Worm (Caenorhabditis elegans): Measurements from ENCODE around the gene F59E12.8.
A peak's percentile ranks its signal among the peaks of the same experiment; 100 is the strongest.

F59E12.8 gene

DNA sequence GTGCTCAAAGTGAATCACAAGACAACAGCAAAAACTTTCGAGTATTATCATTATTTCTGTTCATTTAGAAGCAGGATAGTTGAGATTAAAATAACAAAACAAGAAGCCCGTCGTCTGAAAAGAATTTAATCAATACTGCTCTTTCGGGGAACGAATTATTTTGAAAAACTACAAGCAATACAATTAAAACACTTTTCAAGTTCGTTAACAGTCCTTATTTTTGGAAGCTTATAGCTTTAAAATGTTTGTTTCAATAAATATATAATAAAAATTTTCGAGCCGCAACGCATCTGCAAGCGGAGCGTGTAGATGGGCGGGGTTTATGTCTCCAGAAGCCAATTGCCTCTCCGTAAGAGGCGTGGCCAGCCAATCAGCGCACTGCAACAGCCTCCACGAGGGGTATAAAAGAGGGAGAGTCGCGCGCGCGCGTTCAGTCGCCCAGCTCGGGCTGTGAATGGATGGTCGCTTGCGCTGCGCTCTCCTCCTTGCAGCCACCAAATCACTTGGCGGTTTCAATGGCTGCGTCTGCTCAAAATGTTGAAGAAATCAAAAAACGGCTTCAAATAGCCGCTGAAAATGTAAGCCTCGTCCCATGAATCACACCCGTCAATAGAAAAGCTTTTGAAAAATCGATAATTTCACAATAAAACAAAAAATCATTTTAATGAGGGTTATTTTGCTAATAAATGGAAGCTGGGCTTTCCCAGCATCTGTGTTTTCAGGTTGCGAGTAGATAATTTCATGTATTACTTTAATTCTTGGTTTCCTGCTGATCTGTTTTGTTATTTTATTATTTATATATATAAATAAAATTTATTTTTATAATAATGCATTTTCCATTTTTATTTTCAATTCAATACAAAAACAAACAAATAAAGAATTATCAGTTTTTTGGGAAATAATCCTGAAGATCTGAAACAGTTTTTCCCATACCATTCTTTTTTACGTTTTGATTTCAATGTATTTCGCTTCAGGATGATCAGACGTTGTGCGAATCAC lies 24.3 kb upstream of the F59E12.8 start, which contains the start of the genes ift-43 and mdt-26 (continued):
- TF ChIP-seq B0035.1 (tag; optimal IDR thresholded peaks at IDR 0.05) = no peak
- TF ChIP-seq lin-54 (GFP tag; optimal IDR thresholded peaks at IDR 0.05) = peak; percentile 67
- no peak for TF ChIP-seq T26A5.8 (tag; optimal IDR thresholded peaks at IDR 0.05)
- TF ChIP-seq nfya-1 (tag; optimal IDR thresholded peaks at IDR 0.05; ENCODE audit: borderline replicate concordance, insufficient read depth) = no peak
- peak; percentile 83; the same call in 1 of the 2 replicates for TF ChIP-seq ceh-40 (GFP tag; IDR thresholded peaks at IDR 0.05)
- TF ChIP-seq lin-40 (tag; optimal IDR thresholded peaks at IDR 0.05) = peak; percentile 87
- TF ChIP-seq C06A6.2 (GFP tag; conservative IDR thresholded peaks at IDR 0.05) = peak; percentile 84
- TF ChIP-seq sptf-2 (GFP tag; optimal IDR thresholded peaks at IDR 0.05) = peak; percentile 98
- peak; percentile 48; the same call in 1 of the 2 replicates for TF ChIP-seq lir-1 (GFP tag; conservative IDR thresholded peaks at IDR 0.05)
- peak; percentile 85 for TF ChIP-seq mcd-1 (GFP tag; IDR thresholded peaks at IDR 0.05)
- TF ChIP-seq dox-1 (GFP tag; IDR thresholded peaks at IDR 0.05) = peak; percentile 87
- peak; percentile 76 for TF ChIP-seq tbp1 (GFP tag; optimal IDR thresholded peaks at IDR 0.05)
- peak; percentile 80 for TF ChIP-seq ceh-100 (GFP tag; IDR thresholded peaks at IDR 0.05)
- TF ChIP-seq ceh-27 (GFP tag; optimal IDR thresholded peaks at IDR 0.05) = peak; percentile 84
- TF ChIP-seq dpff-1 (tag; optimal IDR thresholded peaks at IDR 0.05) = no peak
- TF ChIP-seq athp-1 (tag; optimal IDR thresholded peaks at IDR 0.05) = no peak
- TF ChIP-seq efl-1 (GFP tag; optimal IDR thresholded peaks at IDR 0.05) = peak; percentile 44
- TF ChIP-seq madf-10 (tag; optimal IDR thresholded peaks at IDR 0.05) = peak; percentile 79
- peak; percentile 81 for TF ChIP-seq egl-44 (GFP tag; IDR thresholded peaks at IDR 0.05)
- TF ChIP-seq F57A8.1 (GFP tag; optimal IDR thresholded peaks at IDR 0.05) = peak; percentile 80
- TF ChIP-seq mes-4 (tag; optimal IDR thresholded peaks at IDR 0.05) = no peak
- TF ChIP-seq ztf-18 (tag; optimal IDR thresholded peaks at IDR 0.05) = peak; percentile 25
- TF ChIP-seq B0261.1 (tag; optimal IDR thresholded peaks at IDR 0.05) = no peak
- TF ChIP-seq nhr-27 (tag; optimal IDR thresholded peaks at IDR 0.05) = no peak
- TF ChIP-seq ztf-26 (tag; optimal IDR thresholded peaks at IDR 0.05) = peak; percentile 87
- TF ChIP-seq C17E4.6 (GFP tag; IDR thresholded peaks at IDR 0.05) = peak; percentile 53; the same call in 1 of the 2 replicates
- peak; percentile 83 for TF ChIP-seq ekl-4 (GFP tag; IDR thresholded peaks at IDR 0.05)
- no peak for TF ChIP-seq hsf-1 (GFP tag; IDR thresholded peaks at IDR 0.05)
- peak; percentile 56 for TF ChIP-seq gei-17 (GFP tag; optimal IDR thresholded peaks at IDR 0.05)
- peak; percentile 37 for TF ChIP-seq F57C9.4 (tag; optimal IDR thresholded peaks at IDR 0.05)
- peak; percentile 93 for TF ChIP-seq madf-3 (GFP tag; IDR thresholded peaks at IDR 0.05)
- TF ChIP-seq bed-1 (GFP tag; IDR thresholded peaks at IDR 0.05) = 0 out of 2 replicates have a peak, but pooled peaks have one; percentile 86
- TF ChIP-seq lin-35 (GFP tag; optimal IDR thresholded peaks at IDR 0.05) = peak in 2 of 3 experiments; percentile 0 to 60
- no peak for TF ChIP-seq fkh-3 (tag; optimal IDR thresholded peaks at IDR 0.05)
- peak; percentile 91 for TF ChIP-seq K11D2.4 (GFP tag; IDR thresholded peaks at IDR 0.05)
- 0 out of 2 replicates have a peak, but pooled peaks have one; percentile 43 for TF ChIP-seq F33H1.4 (GFP tag; IDR thresholded peaks at IDR 0.05)

DNA sequence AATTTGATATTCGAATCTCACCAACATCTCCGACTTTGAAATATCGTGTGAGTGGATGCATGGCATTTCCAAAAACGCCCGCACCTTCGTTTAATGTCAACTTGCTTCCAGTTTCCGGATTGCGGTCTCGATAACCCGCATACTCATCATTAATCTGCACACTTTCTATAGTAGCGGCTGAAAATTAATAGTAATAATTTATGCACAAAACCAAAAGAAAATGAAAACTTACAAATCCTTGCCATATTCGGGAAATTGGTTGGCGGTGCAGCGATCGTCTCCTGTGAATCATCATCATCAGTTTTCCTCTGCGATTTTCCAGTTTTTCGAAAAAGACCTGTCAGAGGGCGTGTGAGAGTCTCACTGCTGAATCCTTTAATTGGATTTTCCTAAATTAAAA lies 23.4 kb upstream of the F59E12.8 start:
- TF ChIP-seq B0019.2 (GFP tag; conservative IDR thresholded peaks at IDR 0.05) (no peak), lir-1 (GFP tag; conservative IDR thresholded peaks at IDR 0.05) (no peak), hmg-1.2 (GFP tag; IDR thresholded peaks at IDR 0.05) (no peak), Y67H2A.10 (GFP tag; conservative IDR thresholded peaks at IDR 0.05) (no peak), let-607 (tag; optimal IDR thresholded peaks at IDR 0.05) (no peak), K11D2.4 (GFP tag; IDR thresholded peaks at IDR 0.05) (no peak), D2030.7 (GFP tag; IDR thresholded peaks at IDR 0.05) (no peak)
